Worm (Caenorhabditis elegans): Measurements from ENCODE around the gene atat-2.

- no peak for TF ChIP-seq him-1 (tag; optimal IDR thresholded peaks at IDR 0.05)
- TF ChIP-seq W03F9.2 (tag; optimal IDR thresholded peaks at IDR 0.05): no peak
- TF ChIP-seq dao-5 (tag; optimal IDR thresholded peaks at IDR 0.05): no peak
Observed at ce11 chrX:5815343-5815742, 33.6 kb upstream of the atat-2 start.
